Worm (Caenorhabditis elegans) whole organism, L2 larva: ENCODE results near the gene ddo-2.
"Not testable (repeated sequence)": the region's sequence is repeated elsewhere in the genome, so short reads cannot be mapped to it uniquely, and the experiment has no call there.

Source experiments
- C34F6.9 ChIP-seq: fragments of 150-350 bp; optimal IDR thresholded peaks from 2 replicates; lab custom pipeline; 2014; ENCODE audit warnings: missing biosample characterization, missing genetic modification characterization
- F13H6.1 ChIP-seq: sonication (generic microtip); optimal IDR thresholded peaks from 2 replicates; lab custom pipeline; 2016; ENCODE audit warnings: missing genetic modification characterization, missing compliant biosample characterization
- aly-2 ChIP-seq: fragments of 150-350 bp; optimal IDR thresholded peaks from 2 replicates; lab custom pipeline; 2014; ENCODE audit warnings: missing biosample characterization, missing genetic modification characterization
- ama-1 ChIP-seq: fragments of 150-350 bp; optimal IDR thresholded peaks from 2 replicates; lab custom pipeline; 2018; ENCODE audit warnings: inconsistent platforms
- ceh-16 ChIP-seq: fragments of 150-350 bp; optimal IDR thresholded peaks from 2 replicates; lab custom pipeline; 2014; ENCODE audit warnings: missing biosample characterization, missing genetic modification characterization
- ceh-82 ChIP-seq: fragments of 150-350 bp; optimal IDR thresholded peaks from 2 replicates; lab custom pipeline; 2014; ENCODE audit warnings: missing biosample characterization, missing genetic modification characterization
- dmd-4 ChIP-seq: sonication (generic microtip); optimal IDR thresholded peaks from 2 replicates; lab custom pipeline; 2017; ENCODE audit warnings: missing biosample characterization, missing genetic modification characterization
- egl-27 ChIP-seq: sonication (generic microtip); optimal IDR thresholded peaks from 3 replicates; lab custom pipeline; 2017; ENCODE audit warnings: missing biosample characterization, missing genetic modification reagents, missing genetic modification characterization
- elt-1 ChIP-seq: fragments of 150-350 bp; optimal IDR thresholded peaks from 2 replicates; lab custom pipeline; 2014; ENCODE audit warnings: missing biosample characterization, missing genetic modification characterization
- elt-3 ChIP-seq: sonication (generic microtip); optimal IDR thresholded peaks from 2 replicates; lab custom pipeline; 2017; ENCODE audit warnings: missing biosample characterization, missing genetic modification characterization
- fos-1 ChIP-seq: fragments of 150-350 bp; optimal IDR thresholded peaks from 2 replicates; lab custom pipeline; 2014; ENCODE audit warnings: missing biosample characterization, missing genetic modification characterization
- gmeb-1 ChIP-seq: fragments of 150-350 bp; optimal IDR thresholded peaks from 2 replicates; lab custom pipeline; 2014; ENCODE audit warnings: missing biosample characterization, missing genetic modification characterization
- lin-11 ChIP-seq: fragments of 150-350 bp; sonication (generic microtip); optimal IDR thresholded peaks from 2 replicates; lab custom pipeline; 2014; ENCODE audit warnings: missing biosample characterization, missing genetic modification characterization, inconsistent platforms, mixed read lengths
- lin-13 ChIP-seq: fragments of 150-350 bp; optimal IDR thresholded peaks from 2 replicates; lab custom pipeline; 2014; ENCODE audit warnings: missing biosample characterization, missing genetic modification reagents, missing genetic modification characterization
- lin-39 ChIP-seq: fragments of 150-350 bp; optimal IDR thresholded peaks from 2 replicates; lab custom pipeline; 2014; ENCODE audit warnings: missing biosample characterization, missing genetic modification reagents, missing genetic modification characterization
- lsy-2 ChIP-seq, 2 experiments: fragments of 150-350 bp in 1 of 2; sonication (generic microtip) in 1 of 2; optimal IDR thresholded peaks; 2 replicates each; lab custom pipeline; 2014 to 2017; ENCODE audit warnings: missing biosample characterization in 2 of 2, missing genetic modification characterization in 2 of 2
- mab-5 ChIP-seq: fragments of 150-350 bp; optimal IDR thresholded peaks from 2 replicates; lab custom pipeline; 2014; ENCODE audit warnings: missing biosample characterization, missing genetic modification characterization
- mbf-1 ChIP-seq: sonication (generic microtip); optimal IDR thresholded peaks from 2 replicates; lab custom pipeline; 2017; ENCODE audit warnings: missing biosample characterization, missing genetic modification characterization
- mdl-1 ChIP-seq, 2 experiments: fragments of 150-350 bp in 1 of 2; sonication (generic microtip) in 1 of 2; optimal IDR thresholded peaks; 2 replicates each; lab custom pipeline; 2017; ENCODE audit warnings: missing biosample characterization in 2 of 2, missing genetic modification characterization in 2 of 2
- nhr-10 ChIP-seq: sonication (generic microtip); optimal IDR thresholded peaks from 2 replicates; lab custom pipeline; 2017; ENCODE audit warnings: missing biosample characterization, missing genetic modification characterization
- nhr-11 ChIP-seq: fragments of 150-350 bp; optimal IDR thresholded peaks from 2 replicates; lab custom pipeline; 2014; ENCODE audit warnings: missing biosample characterization, missing genetic modification characterization
- nhr-12 ChIP-seq: fragments of 150-350 bp; optimal IDR thresholded peaks from 2 replicates; lab custom pipeline; 2014; ENCODE audit warnings: missing biosample characterization, missing genetic modification characterization
- nhr-129 ChIP-seq: fragments of 150-350 bp; optimal IDR thresholded peaks from 2 replicates; lab custom pipeline; 2014; ENCODE audit warnings: missing biosample characterization, missing genetic modification characterization
- nhr-21 ChIP-seq: fragments of 150-350 bp; optimal IDR thresholded peaks from 2 replicates; lab custom pipeline; 2014; ENCODE audit warnings: missing biosample characterization, missing genetic modification characterization
- nhr-23 ChIP-seq: fragments of 150-350 bp; optimal IDR thresholded peaks from 2 replicates; lab custom pipeline; 2014; ENCODE audit warnings: missing biosample characterization, missing genetic modification reagents, missing genetic modification characterization
- nhr-237 ChIP-seq: fragments of 150-350 bp; optimal IDR thresholded peaks from 2 replicates; lab custom pipeline; 2014; ENCODE audit warnings: missing biosample characterization, missing genetic modification characterization
- nhr-6 ChIP-seq: fragments of 150-350 bp; optimal IDR thresholded peaks from 2 replicates; lab custom pipeline; 2014; ENCODE audit warnings: missing biosample characterization, missing genetic modification characterization
- nhr-77 ChIP-seq: fragments of 150-350 bp; optimal IDR thresholded peaks from 2 replicates; lab custom pipeline; 2014; ENCODE audit warnings: missing biosample characterization, missing genetic modification characterization
- sem-4 ChIP-seq: fragments of 150-350 bp; optimal IDR thresholded peaks from 2 replicates; lab custom pipeline; 2014; ENCODE audit warnings: missing biosample characterization, missing genetic modification reagents, missing genetic modification characterization
- skn-1 ChIP-seq: sonication (generic microtip); optimal IDR thresholded peaks from 2 replicates; lab custom pipeline; 2017; ENCODE audit warnings: missing biosample characterization, missing genetic modification characterization
- sma-3 ChIP-seq: sonication (generic microtip); optimal IDR thresholded peaks from 2 replicates; lab custom pipeline; 2016; ENCODE audit warnings: missing genetic modification reagents, missing genetic modification characterization, missing compliant biosample characterization
- sma-9 ChIP-seq, 2 experiments: fragments of 150-350 bp in 1 of 2; sonication (generic microtip) in 1 of 2; optimal IDR thresholded peaks; 2 replicates each; lab custom pipeline; 2014 to 2016; ENCODE audit warnings: missing genetic modification characterization in 2 of 2, mild to moderate bottlenecking in 1 of 2, missing biosample characterization in 1 of 2, missing compliant biosample characterization in 1 of 2, missing genetic modification reagents in 1 of 2, moderate library complexity in 1 of 2
- snpc-4 ChIP-seq: fragments of 150-350 bp; optimal IDR thresholded peaks from 2 replicates; lab custom pipeline; 2014; ENCODE audit warnings: missing biosample characterization, missing genetic modification characterization
- unc-39 ChIP-seq: fragments of 150-350 bp; optimal IDR thresholded peaks from 2 replicates; lab custom pipeline; 2014; ENCODE audit warnings: missing biosample characterization, missing genetic modification characterization
- unc-55 ChIP-seq: fragments of 150-350 bp; sonication (generic microtip); optimal IDR thresholded peaks from 3 replicates; lab custom pipeline; 2014; ENCODE audit warnings: missing biosample characterization, missing genetic modification reagents, missing genetic modification characterization
- unc-62 ChIP-seq: fragments of 150-350 bp; optimal IDR thresholded peaks from 2 replicates; lab custom pipeline; 2014; ENCODE audit warnings: missing biosample characterization, missing genetic modification reagents, missing genetic modification characterization
- ztf-4 ChIP-seq: fragments of 150-350 bp; optimal IDR thresholded peaks from 2 replicates; lab custom pipeline; 2014; ENCODE audit warnings: missing biosample characterization, missing genetic modification characterization

Gene ddo-2

ce11 chrV:7449303-7449827 lies 13.9 kb upstream of the ddo-2 start, which contains the start of gene try-12:
try-12 (plus strand) TSS chrV:7449353.
- TF ChIP-seq elt-3 (tag; lab: Kevin White, UChicago) (no peak), ceh-82 (tag; lab: Kevin White, UChicago) (no peak), nhr-129 (tag; lab: Kevin White, UChicago) (no peak), ama-1 (lab: Kevin White, UChicago) (no peak), lin-11 (tag; lab: Kevin White, UChicago) (no peak), sem-4 (tag; lab: Kevin White, UChicago) (no peak), nhr-11 (tag; lab: Kevin White, UChicago) (no peak), C34F6.9 (no peak), nhr-6 (tag; lab: Kevin White, UChicago) (no peak), lsy-2 (tag; optimal IDR thresholded peaks at IDR 0.05; lab: Kevin White, UChicago) (no peak), mab-5 (tag; lab: Kevin White, UChicago) (no peak), lin-13 (GFP tag; lab: Kevin White, UChicago) (no peak), F13H6.1 (no peak), unc-55 (GFP tag; lab: Kevin White, UChicago) (no peak), nhr-10 (tag; lab: Kevin White, UChicago) (no peak), mbf-1 (tag; lab: Kevin White, UChicago) (no peak)
- TF ChIP-seq, all 48 proteins: peak for 0

ce11 chrV:7446965-7447364 lies 11.5 kb upstream of the ddo-2 start, which contains the start of gene F25E5.5:
F25E5.5 (plus strand) TSS chrV:7447265.
- TF ChIP-seq nhr-23 (tag; lab: Kevin White, UChicago) (no peak), ceh-16 (tag; lab: Kevin White, UChicago) (no peak), elt-1 (tag; lab: Kevin White, UChicago) (no peak), lin-13 (GFP tag; lab: Kevin White, UChicago) (no peak), snpc-4 (tag; lab: Kevin White, UChicago) (no peak), sma-3 (GFP tag; lab: Kevin White, UChicago) (no peak), nhr-11 (tag; lab: Kevin White, UChicago) (no peak), nhr-6 (tag; lab: Kevin White, UChicago) (no peak), elt-3 (tag; lab: Kevin White, UChicago) (no peak), nhr-12 (tag; lab: Kevin White, UChicago) (no peak), aly-2 (tag; lab: Kevin White, UChicago) (no peak), lin-39 (no peak), mdl-1 (tag; optimal IDR thresholded peaks at IDR 0.05; lab: Kevin White, UChicago) (no peak), egl-27 (tag; lab: Kevin White, UChicago) (no peak)

- not testable (repeated sequence) for TF ChIP-seq ztf-4, nhr-6, sem-4 (tag; lab: Kevin White, UChicago)
Observed at ce11 chrV:7444331-7444730, 8.8 kb upstream of the ddo-2 start, which contains the start of gene nhr-141. nhr-141 (plus strand) TSS chrV:7444661.

- TF ChIP-seq egl-27 (tag; lab: Kevin White, UChicago) (no peak), ceh-82 (tag; lab: Kevin White, UChicago) (no peak), ztf-4 (tag; lab: Kevin White, UChicago) (no peak), unc-39 (tag; lab: Kevin White, UChicago) (no peak), mdl-1 (tag; optimal IDR thresholded peaks at IDR 0.05; lab: Kevin White, UChicago) (no peak)
Observed at ce11 chrV:7439807-7440206, 4.3 kb upstream of the ddo-2 start, which contains the start of gene try-13. try-13 (plus strand) TSS chrV:7440107.

- TF ChIP-seq unc-39 (tag; lab: Kevin White, UChicago) (no peak), sma-9 (GFP tag; optimal IDR thresholded peaks at IDR 0.05; lab: Kevin White, UChicago) (no peak), sma-9 (tag; optimal IDR thresholded peaks at IDR 0.05; lab: Kevin White, UChicago) (no peak), egl-27 (tag; lab: Kevin White, UChicago) (no peak), lsy-2 (tag; optimal IDR thresholded peaks at IDR 0.05; lab: Kevin White, UChicago) (no peak), ceh-16 (tag; lab: Kevin White, UChicago) (no peak), ceh-82 (tag; lab: Kevin White, UChicago) (no peak), unc-62 (GFP tag; lab: Kevin White, UChicago) (no peak), nhr-77 (no peak), fos-1 (tag; lab: Kevin White, UChicago) (no peak), gmeb-1 (tag; lab: Kevin White, UChicago) (no peak), nhr-12 (tag; lab: Kevin White, UChicago) (no peak), ztf-4 (tag; lab: Kevin White, UChicago) (no peak), nhr-6 (tag; lab: Kevin White, UChicago) (no peak), mbf-1 (tag; lab: Kevin White, UChicago) (no peak), nhr-237 (no peak), skn-1 (no peak), dmd-4 (tag; lab: Kevin White, UChicago) (no peak), nhr-21 (no peak)
Observed at ce11 chrV:7437985-7438384, 2.5 kb upstream of the ddo-2 start, which contains the start of gene F25E5.16. F25E5.16 (plus strand) TSS chrV:7438285.
